Worm (Caenorhabditis elegans): Measurements from ENCODE around the gene R07B7.2.

Gene R07B7.2

ce11 chrV:12040823-12041606 is 18.5 kb downstream of the R07B7.2 start, which contains the start of the genes kup-1 and F10C2.4 (continued):
- TF ChIP-seq ztf-1 (GFP tag; conservative IDR thresholded peaks at IDR 0.05) = no peak
- TF ChIP-seq sma-3 (GFP tag; optimal IDR thresholded peaks at IDR 0.05) = peak; percentile 66
- no peak for TF ChIP-seq mdl-1 (tag; optimal IDR thresholded peaks at IDR 0.05)
- no peak for TF ChIP-seq sma-9 (GFP tag; optimal IDR thresholded peaks at IDR 0.05)
- no peak for TF ChIP-seq sma-9 (tag; optimal IDR thresholded peaks at IDR 0.05)
- TF ChIP-seq unc-55 (GFP tag; optimal IDR thresholded peaks at IDR 0.05) = peak; percentile 79
- TF ChIP-seq nhr-237 (tag; optimal IDR thresholded peaks at IDR 0.05) = no peak
- TF ChIP-seq mbf-1 (tag; optimal IDR thresholded peaks at IDR 0.05) = no peak
- no peak for TF ChIP-seq mab-5 (tag; optimal IDR thresholded peaks at IDR 0.05)
- TF ChIP-seq ZK546.5 (tag; optimal IDR thresholded peaks at IDR 0.05) = no peak
- no peak for TF ChIP-seq ceh-82 (tag; optimal IDR thresholded peaks at IDR 0.05)
- no peak for TF ChIP-seq nhr-77 (tag; optimal IDR thresholded peaks at IDR 0.05)
- no peak for TF ChIP-seq snpc-4 (tag; optimal IDR thresholded peaks at IDR 0.05)
- no peak for TF ChIP-seq egl-27 (tag; optimal IDR thresholded peaks at IDR 0.05)
- TF ChIP-seq elt-1 (tag; optimal IDR thresholded peaks at IDR 0.05) = no peak
- TF ChIP-seq unc-39 (tag; optimal IDR thresholded peaks at IDR 0.05) = no peak
- TF ChIP-seq C34F6.9 (tag; optimal IDR thresholded peaks at IDR 0.05) = peak; percentile 67
- TF ChIP-seq peb-1 (tag; optimal IDR thresholded peaks at IDR 0.05) = no peak
- no peak for TF ChIP-seq ztf-11 (tag; optimal IDR thresholded peaks at IDR 0.05)
- TF ChIP-seq skn-1 (tag; optimal IDR thresholded peaks at IDR 0.05) = no peak
- TF ChIP-seq lsy-2 (tag; optimal IDR thresholded peaks at IDR 0.05) = no peak

ce11 chrV:12039755-12040154 is 19.8 kb downstream of the R07B7.2 start:
- TF ChIP-seq nhr-25 (tag; optimal IDR thresholded peaks at IDR 0.05) (peak; percentile 24), blmp-1 (tag; optimal IDR thresholded peaks at IDR 0.05; ENCODE audit: insufficient read depth) (no peak)

- TF ChIP-seq ama-1 (optimal IDR thresholded peaks at IDR 0.05) (peak; percentile 65), lin-11 (tag; optimal IDR thresholded peaks at IDR 0.05) (peak; percentile 32), unc-55 (GFP tag; optimal IDR thresholded peaks at IDR 0.05) (peak; percentile 12), ceh-82 (tag; optimal IDR thresholded peaks at IDR 0.05) (no peak), zag-1 (tag; optimal IDR thresholded peaks at IDR 0.05) (no peak), mdl-1 (tag; optimal IDR thresholded peaks at IDR 0.05) (no peak), F13H6.1 (tag; optimal IDR thresholded peaks at IDR 0.05) (peak; percentile 7), sma-3 (GFP tag; optimal IDR thresholded peaks at IDR 0.05) (no peak), nhr-129 (tag; optimal IDR thresholded peaks at IDR 0.05) (peak; percentile 29), C34F6.9 (tag; optimal IDR thresholded peaks at IDR 0.05) (peak; percentile 33), ztf-1 (GFP tag; conservative IDR thresholded peaks at IDR 0.05) (no peak)
Observed at ce11 chrV:12038783-12039182, 20.8 kb downstream of the R07B7.2 start.

ce11 chrV:12038317-12038716 is 21.2 kb downstream of the R07B7.2 start:
- TF ChIP-seq nhr-12 (tag; optimal IDR thresholded peaks at IDR 0.05) = no peak
- TF ChIP-seq unc-55 (GFP tag; optimal IDR thresholded peaks at IDR 0.05) = peak; percentile 59
- TF ChIP-seq C34F6.9 (tag; optimal IDR thresholded peaks at IDR 0.05) = no peak
- TF ChIP-seq lsy-2 (tag; optimal IDR thresholded peaks at IDR 0.05) = no peak
- TF ChIP-seq sma-9 (GFP tag; optimal IDR thresholded peaks at IDR 0.05) = no peak
- no peak for TF ChIP-seq sma-9 (tag; optimal IDR thresholded peaks at IDR 0.05)
- TF ChIP-seq nhr-129 (tag; optimal IDR thresholded peaks at IDR 0.05) = peak; percentile 11
- no peak for TF ChIP-seq ztf-4 (tag; optimal IDR thresholded peaks at IDR 0.05)
- TF ChIP-seq Y55F3AM.14 (GFP tag; optimal IDR thresholded peaks at IDR 0.05) = peak; percentile 2
- no peak for TF ChIP-seq lin-11 (tag; optimal IDR thresholded peaks at IDR 0.05)

- TF ChIP-seq R02D3.7 (tag; optimal IDR thresholded peaks at IDR 0.05) = no peak
- no peak for TF ChIP-seq sma-3 (GFP tag; optimal IDR thresholded peaks at IDR 0.05)
- no peak for TF ChIP-seq unc-39 (tag; optimal IDR thresholded peaks at IDR 0.05)
- peak; percentile 4 for TF ChIP-seq ztf-4 (tag; optimal IDR thresholded peaks at IDR 0.05)
- no peak for TF ChIP-seq nhr-6 (tag; optimal IDR thresholded peaks at IDR 0.05)
- no peak for TF ChIP-seq sem-4 (tag; optimal IDR thresholded peaks at IDR 0.05)
Observed at ce11 chrV:12037889-12038288, 21.7 kb downstream of the R07B7.2 start.
